Fruit fly (Drosophila melanogaster): Measurements from ENCODE around the gene snf.

DNA sequence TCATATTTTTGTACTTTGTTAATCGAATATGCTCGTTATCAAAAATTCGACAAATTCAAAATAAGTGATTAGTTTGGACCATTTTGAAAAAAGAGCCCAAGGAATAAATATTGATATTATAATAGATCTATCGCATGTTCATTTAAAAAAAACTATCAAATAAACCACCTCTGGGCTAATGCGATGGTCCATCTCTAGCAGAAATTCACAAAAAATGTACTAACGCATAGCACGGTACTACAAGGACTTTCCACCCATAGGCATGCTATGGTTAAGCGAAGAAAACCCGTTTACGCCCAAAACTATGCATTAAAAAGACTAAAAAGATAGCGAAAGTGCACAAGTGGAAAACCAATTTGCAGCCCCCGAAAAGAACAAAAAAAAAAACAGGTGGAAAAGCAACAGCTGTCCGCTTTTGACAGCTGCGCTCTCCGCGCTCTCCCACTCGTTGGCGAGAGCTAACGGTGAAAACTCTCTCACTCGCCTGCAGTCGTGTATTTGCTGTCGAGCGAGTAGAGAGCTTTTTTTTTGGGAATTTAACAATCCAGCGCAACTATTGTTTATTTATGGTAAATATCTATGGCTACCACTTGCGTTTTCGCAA lies 23.3 kb downstream of the snf start, which contains the start of gene CanB:
- no peak for TF ChIP-seq sv (GFP tag; optimal IDR thresholded peaks at IDR 0.05)
- TF ChIP-seq lola (GFP tag; optimal IDR thresholded peaks at IDR 0.05): no peak
- no peak for TF ChIP-seq br (GFP tag; optimal IDR thresholded peaks at IDR 0.05)
- no peak for TF ChIP-seq pan (optimal IDR thresholded peaks at IDR 0.05)

All from whole organism, wandering third instar larva.